Worm (Caenorhabditis elegans): ENCODE measurements around the gene set-30.

- TF ChIP-seq hnd-1 (tag; optimal IDR thresholded peaks at IDR 0.05) (no peak), ama-1 (optimal IDR thresholded peaks at IDR 0.05) (peak; percentile 13), scrt-1 (GFP tag; IDR thresholded peaks at IDR 0.05) (0 out of 2 replicates have a peak, but pooled peaks have one; percentile 9)
Observed at ce11 chrX:4961681-4962656, 37.1 kb upstream of the set-30 start.

Measured in whole organism, early embryonic.